In the genomic region with DNA sequence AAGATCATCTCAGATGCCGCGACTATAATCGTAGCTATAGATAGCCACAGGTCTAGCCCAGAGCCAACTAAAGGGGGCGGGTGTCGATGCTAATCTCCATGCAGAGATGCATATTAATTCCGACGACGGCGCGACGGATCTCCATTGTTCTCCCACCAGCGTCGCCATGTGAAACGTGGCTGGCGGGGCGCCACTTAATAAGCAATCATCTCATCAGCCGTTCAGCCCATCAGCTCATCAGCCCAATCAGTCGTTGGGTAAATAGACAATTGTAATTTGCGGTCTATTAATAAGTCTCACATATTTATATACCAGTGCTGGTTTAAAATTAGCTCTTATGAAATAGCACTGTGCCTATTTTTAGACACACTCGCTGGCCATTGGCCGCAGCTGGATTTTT, we compare ENCODE assay signal across 2 fruit fly cellular contexts.
A peak's percentile ranks its signal among the peaks of the same experiment; 100 is the strongest.
TF ChIP-seq lines count a peak whose summit lies in the region.

No protein-coding gene starts in this region.

- TF ChIP-seq CTCF in whole organism, embryonic (GFP tag; optimal IDR thresholded peaks at IDR 0.05; lab: Kevin White, UChicago), result no peak

TF ChIP-seq in whole organism, embryonic, 481 proteins besides CTCF, POLR2A, EP300 and RAD21:
- TF ChIP-seq grn (GFP tag; optimal IDR thresholded peaks at IDR 0.05; lab: Kevin White, UChicago), result peak; percentile 17
- TF ChIP-seq Sox102F (GFP tag; optimal IDR thresholded peaks at IDR 0.05; lab: Kevin White, UChicago), result peak; percentile 34
- peak; percentile 79 for TF ChIP-seq Awh (GFP tag; IDR thresholded peaks at IDR 0.05; lab: Robert Waterston, UW)
- TF ChIP-seq dm (GFP tag; optimal IDR thresholded peaks at IDR 0.05; lab: Kevin White, UChicago), result no peak
- peak; percentile 70; the same call in 1 of the 4 replicates for TF ChIP-seq chinmo (GFP tag; IDR thresholded peaks at IDR 0.05; lab: Robert Waterston, UW; ENCODE audit: partially characterized antibody)
- peak; percentile 28 for TF ChIP-seq ATbp (GFP tag; optimal IDR thresholded peaks at IDR 0.05; lab: Kevin White, UChicago)

TF ChIP-seq in whole organism, prepupa, 60 proteins besides CTCF, POLR2A, EP300 and RAD21:
- peak; percentile 58 for TF ChIP-seq svp (GFP tag; lab: Kevin White, UChicago)
- TF ChIP-seq salr (GFP tag; optimal IDR thresholded peaks at IDR 0.05; lab: Kevin White, UChicago), result no peak
